Fruit fly (Drosophila melanogaster) whole organism, embryonic: ENCODE data around the gene PGAP2.
A peak's percentile ranks its signal among the peaks of the same experiment; 100 is the strongest.

ENCODE experiments used
- CG1024 ChIP-seq: fragments of 200-800 bp; sonication (Bioruptor generic); IDR thresholded peaks from 2 replicates; pipeline ENCODE4 v1.3.6; 2022; ENCODE audit warnings: missing biosample characterization, missing genetic modification characterization
- CG10979 ChIP-seq: fragments of 200-800 bp; sonication (Bioruptor generic); optimal IDR thresholded peaks from 2 replicates; lab custom pipeline; 2018; ENCODE audit warnings: missing biosample characterization, mild to moderate bottlenecking, missing genetic modification characterization, moderate library complexity
- CG12155 ChIP-seq: fragments of 200-800 bp; sonication (Bioruptor generic); optimal IDR thresholded peaks from 3 replicates; lab custom pipeline; 2016; ENCODE audit warnings: missing biosample characterization, missing genetic modification characterization
- CG13775 ChIP-seq: fragments of 200-800 bp; sonication (Bioruptor generic); optimal IDR thresholded peaks from 3 replicates; lab custom pipeline; 2017; ENCODE audit warnings: missing biosample characterization, mild to moderate bottlenecking, missing genetic modification characterization
- CG14710 ChIP-seq: fragments of 200-800 bp; sonication (Bioruptor generic); optimal IDR thresholded peaks from 3 replicates; lab custom pipeline; 2019; ENCODE audit warnings: missing biosample characterization, mild to moderate bottlenecking, missing genetic modification characterization, moderate library complexity
- CG17385 ChIP-seq: fragments of 200-800 bp; sonication (Bioruptor generic); optimal IDR thresholded peaks from 3 replicates; lab custom pipeline; 2018; ENCODE audit warnings: missing biosample characterization, mild to moderate bottlenecking, missing genetic modification characterization
- CG17912 ChIP-seq: fragments of 200-800 bp; sonication (Bioruptor generic); optimal IDR thresholded peaks from 2 replicates; lab custom pipeline; 2018; ENCODE audit warnings: missing biosample characterization, mild to moderate bottlenecking, missing genetic modification characterization
- CG6254 ChIP-seq: fragments of 200-800 bp; sonication (Bioruptor generic); optimal IDR thresholded peaks from 3 replicates; lab custom pipeline; 2017; ENCODE audit warnings: mild to moderate bottlenecking, missing biosample characterization, missing genetic modification reagents, missing genetic modification characterization
- CG6765 ChIP-seq: fragments of 200-800 bp; sonication (Bioruptor generic); optimal IDR thresholded peaks from 3 replicates; lab custom pipeline; 2017; ENCODE audit warnings: missing biosample characterization, mild to moderate bottlenecking, missing genetic modification characterization
- CG6791 ChIP-seq: fragments of 200-800 bp; sonication (Bioruptor generic); IDR thresholded peaks from 3 replicates; pipeline ENCODE4 v1.3.6; 2022; ENCODE audit warnings: missing biosample characterization, missing genetic modification characterization; ENCODE audit not compliant: partially characterized antibody
- CG7786 ChIP-seq: fragments of 200-800 bp; sonication (Bioruptor generic); optimal IDR thresholded peaks from 2 replicates; lab custom pipeline; 2016; ENCODE audit warnings: missing biosample characterization, missing genetic modification characterization
- D19B ChIP-seq: fragments of 200-800 bp; sonication (Bioruptor generic); optimal IDR thresholded peaks from 2 replicates; lab custom pipeline; 2017; ENCODE audit warnings: missing biosample characterization, mild to moderate bottlenecking, missing genetic modification characterization
- Dip2 ChIP-seq: fragments of 200-800 bp; sonication (Bioruptor generic); IDR thresholded peaks from 2 replicates; pipeline ENCODE4 v1.3.6; 2022; ENCODE audit warnings: missing biosample characterization, missing genetic modification characterization
- Ets65A ChIP-seq: fragments of 200-800 bp; sonication (Bioruptor generic); peaks from one replicate; lab custom pipeline; 2016; ENCODE audit warnings: missing biosample characterization, missing genetic modification characterization
- Fer2 ChIP-seq: fragments of 200-800 bp; sonication (Bioruptor generic); optimal IDR thresholded peaks from 2 replicates; lab custom pipeline; 2018; ENCODE audit warnings: missing biosample characterization, mild to moderate bottlenecking, missing genetic modification characterization, moderate library complexity
- Lpt ChIP-seq: fragments of >200 bp; optimal IDR thresholded peaks from 2 replicates; lab custom pipeline; 2018; ENCODE audit warnings: missing biosample characterization, missing genetic modification characterization
- Max ChIP-seq: fragments of 200-800 bp; sonication (Bioruptor generic); optimal IDR thresholded peaks from 2 replicates; lab custom pipeline; 2016; ENCODE audit warnings: missing biosample characterization, mild to moderate bottlenecking, missing genetic modification characterization
- Nf-YA ChIP-seq: fragments of 200-800 bp; sonication (Bioruptor generic); IDR thresholded peaks from 2 replicates; pipeline ENCODE4 v1.3.6; 2022; ENCODE audit warnings: missing biosample characterization, missing genetic modification characterization
- Nf-YB ChIP-seq: fragments of 200-800 bp; sonication (Bioruptor generic); optimal IDR thresholded peaks from 3 replicates; lab custom pipeline; 2019; ENCODE audit warnings: missing biosample characterization, mild to moderate bottlenecking, missing genetic modification characterization, moderate library complexity
- Opbp ChIP-seq: fragments of 200-800 bp; sonication (Bioruptor generic); IDR thresholded peaks from 3 replicates; pipeline ENCODE4 v1.3.6; 2022; ENCODE audit warnings: missing biosample characterization, missing genetic modification characterization; ENCODE audit not compliant: partially characterized antibody
- PHDP ChIP-seq: fragments of 200-800 bp; sonication (Bioruptor generic); optimal IDR thresholded peaks from 3 replicates; lab custom pipeline; 2018; ENCODE audit warnings: missing biosample characterization, mild to moderate bottlenecking, missing genetic modification characterization, moderate library complexity
- Xrp1 ChIP-seq: fragments of 200-800 bp; sonication (Bioruptor generic); IDR thresholded peaks from 2 replicates; pipeline ENCODE4 v1.3.6; 2022; ENCODE audit warnings: missing biosample characterization, missing genetic modification characterization
- abd-A ChIP-seq: fragments of 200-800 bp; sonication (Bioruptor generic); optimal IDR thresholded peaks from 3 replicates; lab custom pipeline; 2019; ENCODE audit warnings: missing biosample characterization, mild to moderate bottlenecking, missing genetic modification characterization, moderate library complexity
- az2 ChIP-seq: fragments of 200-800 bp; sonication (Bioruptor generic); optimal IDR thresholded peaks from 3 replicates; lab custom pipeline; 2016; ENCODE audit warnings: missing biosample characterization, missing genetic modification characterization
- cad ChIP-seq: fragments of >200 bp; optimal IDR thresholded peaks from 2 replicates; lab custom pipeline; 2017; ENCODE audit warnings: missing biosample characterization, missing genetic modification characterization
- crc ChIP-seq: fragments of 200-800 bp; sonication (Bioruptor generic); optimal IDR thresholded peaks from 2 replicates; lab custom pipeline; 2016; ENCODE audit warnings: missing biosample characterization, missing genetic modification characterization
- crol ChIP-seq: fragments of 200-800 bp; sonication (Bioruptor generic); IDR thresholded peaks from 2 replicates; pipeline ENCODE4 v1.3.6; 2022; ENCODE audit warnings: missing biosample characterization, missing genetic modification characterization
- dan ChIP-seq: fragments of 200-800 bp; sonication (Bioruptor generic); IDR thresholded peaks from 2 replicates; pipeline ENCODE4 v1.3.6; 2022; ENCODE audit warnings: missing biosample characterization, missing genetic modification characterization
- disco-r ChIP-seq: fragments of 200-800 bp; sonication (Bioruptor generic); optimal IDR thresholded peaks from 2 replicates; lab custom pipeline; 2016; ENCODE audit warnings: missing biosample characterization, missing genetic modification characterization
- dm ChIP-seq: fragments of 200-800 bp; sonication (Bioruptor generic); optimal IDR thresholded peaks from 3 replicates; lab custom pipeline; 2016; ENCODE audit warnings: missing biosample characterization, missing genetic modification characterization
- esg ChIP-seq: fragments of 200-800 bp; sonication (Bioruptor generic); conservative IDR thresholded peaks from 2 replicates; pipeline ENCODE4 v1.3.6; 2022; ENCODE audit warnings: missing biosample characterization, missing genetic modification characterization
- exex ChIP-seq: fragments of 200-800 bp; sonication (Bioruptor generic); optimal IDR thresholded peaks from 4 replicates; lab custom pipeline; 2018; ENCODE audit warnings: missing biosample characterization, mild to moderate bottlenecking, missing genetic modification characterization, moderate library complexity
- fd3F ChIP-seq: fragments of 200-800 bp; sonication (Bioruptor generic); optimal IDR thresholded peaks from 2 replicates; lab custom pipeline; 2018; ENCODE audit warnings: missing biosample characterization, mild to moderate bottlenecking, missing genetic modification characterization, moderate library complexity
- fu2 ChIP-seq: fragments of 200-800 bp; sonication (Bioruptor generic); optimal IDR thresholded peaks from 2 replicates; lab custom pipeline; 2016; ENCODE audit warnings: missing biosample characterization, missing genetic modification characterization
- gfzf ChIP-seq: fragments of 200-800 bp; sonication (Bioruptor generic); optimal IDR thresholded peaks from 2 replicates; lab custom pipeline; 2016; ENCODE audit warnings: missing biosample characterization, mild to moderate bottlenecking, missing genetic modification characterization, moderate library complexity
- h ChIP-seq: fragments of >200 bp; optimal IDR thresholded peaks from 2 replicates; lab custom pipeline; 2017
- her ChIP-seq: fragments of 200-800 bp; sonication (Bioruptor generic); optimal IDR thresholded peaks from 2 replicates; lab custom pipeline; 2016; ENCODE audit warnings: missing biosample characterization, missing genetic modification characterization
- insv ChIP-seq, 2 experiments: fragments of 200-800 bp; sonication (Bioruptor generic); optimal IDR thresholded peaks; 3 replicates each; lab custom pipeline; 2016 to 2018; ENCODE audit warnings: missing biosample characterization in 2 of 2, missing genetic modification characterization in 2 of 2
- lilli ChIP-seq: fragments of 200-800 bp; sonication (Bioruptor generic); optimal IDR thresholded peaks from 3 replicates; lab custom pipeline; 2016; ENCODE audit warnings: missing biosample characterization, missing genetic modification characterization
- lov ChIP-seq, 2 experiments: fragments of 200-800 bp in 1 of 2; fragments of >200 bp in 1 of 2; sonication (Bioruptor generic) in 1 of 2; IDR thresholded peaks in 1 of 2; optimal IDR thresholded peaks in 1 of 2; 2 replicates in 1 of 2; 3 replicates in 1 of 2; pipeline versions ENCODE4 v1.3.6 to Lab custom; 2017 to 2022; ENCODE audit warnings: missing biosample characterization in 1 of 2, missing genetic modification characterization in 1 of 2
- luna ChIP-seq: fragments of 200-800 bp; sonication (Bioruptor generic); optimal IDR thresholded peaks from 2 replicates; lab custom pipeline; 2016; ENCODE audit warnings: missing biosample characterization, missing genetic modification characterization
- mirr ChIP-seq: fragments of 200-800 bp; sonication (Bioruptor generic); optimal IDR thresholded peaks from 3 replicates; lab custom pipeline; 2018; ENCODE audit warnings: missing biosample characterization, mild to moderate bottlenecking, missing genetic modification characterization
- nmo ChIP-seq: fragments of 200-800 bp; sonication (Bioruptor generic); optimal IDR thresholded peaks from 2 replicates; lab custom pipeline; 2018; ENCODE audit warnings: missing biosample characterization, mild to moderate bottlenecking, missing genetic modification characterization, moderate library complexity
- psq ChIP-seq: fragments of 200-800 bp; sonication (Bioruptor generic); optimal IDR thresholded peaks from 2 replicates; lab custom pipeline; 2017; ENCODE audit warnings: missing biosample characterization, missing genetic modification characterization
- slbo ChIP-seq: fragments of 200-800 bp; sonication (Bioruptor generic); IDR thresholded peaks from 2 replicates; pipeline ENCODE4 v1.3.6; 2022; ENCODE audit warnings: missing biosample characterization, missing genetic modification characterization
- so ChIP-seq: fragments of 200-800 bp; sonication (Bioruptor generic); IDR thresholded peaks from 3 replicates; pipeline ENCODE4 v1.3.6; 2022; ENCODE audit warnings: missing biosample characterization, missing genetic modification characterization
- sug ChIP-seq: fragments of 200-800 bp; optimal IDR thresholded peaks from 2 replicates; lab custom pipeline; 2019; ENCODE audit warnings: missing biosample characterization, mild to moderate bottlenecking, missing genetic modification characterization, moderate library complexity
- unc-4 ChIP-seq: fragments of 200-800 bp; sonication (Bioruptor generic); IDR thresholded peaks from 2 replicates; pipeline ENCODE4 v1.3.6; 2022; ENCODE audit warnings: missing biosample characterization, missing genetic modification characterization; ENCODE audit not compliant: partially characterized antibody
- zen ChIP-seq: fragments of 200-800 bp; sonication (Bioruptor generic); optimal IDR thresholded peaks from 3 replicates; lab custom pipeline; 2018; ENCODE audit warnings: missing biosample characterization, mild to moderate bottlenecking, missing genetic modification characterization, moderate library complexity

PGAP2 gene

dm6 chr2L:852647-853111, 33.4 kb upstream of the PGAP2 start, which contains the start of the genes CG4291 and kraken (continued):
- TF ChIP-seq slbo (GFP tag; lab: Robert Waterston, UW) = peak; percentile 85
- TF ChIP-seq CG7786 = peak; percentile 17
- TF ChIP-seq CG6765 (GFP tag; lab: Kevin White, UChicago) = peak; percentile 49
- peak; percentile 79 for TF ChIP-seq her
- TF ChIP-seq Nf-YB (GFP tag; lab: Kevin White, UChicago) = no peak
- peak; percentile 58 for TF ChIP-seq CG17912 (GFP tag; lab: Kevin White, UChicago)
- TF ChIP-seq exex (tag; lab: Kevin White, UChicago) = peak; percentile 70
- TF ChIP-seq mirr (GFP tag; lab: Kevin White, UChicago) = peak; percentile 72
- TF ChIP-seq Nf-YA = no peak
- no peak for TF ChIP-seq psq (GFP tag; lab: Kevin White, UChicago)
- TF ChIP-seq dm (GFP tag; lab: Kevin White, UChicago) = peak; percentile 38
- TF ChIP-seq CG12155 (GFP tag; lab: Kevin White, UChicago) = peak; percentile 66
- TF ChIP-seq CG6791 = peak; percentile 56; the same call in 1 of the 3 replicates

dm6 chr2L:850727-851257, 31.5 kb upstream of the PGAP2 start, which contains the start of gene drongo:
Gene drongo, minus strand, starts transcription at chr2L:851071.
- TF ChIP-seq h (lab: Kevin White, UChicago) (no peak), CG17385 (peak; percentile 60), Opbp (GFP tag; lab: Robert Waterston, UW) (peak; percentile 75), Xrp1 (GFP tag; lab: Robert Waterston, UW) (0 out of 2 replicates have a peak, but pooled peaks have one; percentile 30), crc (GFP tag; lab: Kevin White, UChicago) (no peak), CG6765 (GFP tag; lab: Kevin White, UChicago) (no peak), PHDP (peak; percentile 55), zen (tag; lab: Kevin White, UChicago) (no peak), so (GFP tag; lab: Robert Waterston, UW) (peak; percentile 50; the same call in 1 of the 3 replicates), CG10979 (no peak), disco-r (no peak), CG6254 (no peak), dan (GFP tag; lab: Robert Waterston, UW) (no peak), lilli (peak; percentile 33), CG14710 (peak; percentile 51), Max (GFP tag; lab: Kevin White, UChicago) (no peak), unc-4 (GFP tag; lab: Robert Waterston, UW) (peak; percentile 49), insv (GFP tag; optimal IDR thresholded peaks at IDR 0.05; lab: Kevin White, UChicago) (peak in 1 of 2 experiments; percentile 54), D19B (GFP tag; lab: Kevin White, UChicago) (no peak), cad (GFP tag; lab: Kevin White, UChicago) (no peak), abd-A (tag; lab: Kevin White, UChicago) (peak; percentile 50), fd3F (GFP tag; lab: Kevin White, UChicago) (no peak), gfzf (GFP tag; lab: Kevin White, UChicago) (peak; percentile 100), lov (optimal IDR thresholded peaks at IDR 0.05; lab: Kevin White, UChicago) (no peak), lov (GFP tag; IDR thresholded peaks at IDR 0.05; lab: Robert Waterston, UW) (0 out of 3 replicates have a peak, but pooled peaks have one; percentile 11), CG13775 (no peak), luna (GFP tag; lab: Kevin White, UChicago) (no peak), crol (GFP tag; lab: Robert Waterston, UW) (peak; percentile 46; the same call in 1 of the 2 replicates), Ets65A (no peak), Dip2 (GFP tag; lab: Robert Waterston, UW) (no peak), CG1024 (GFP tag; lab: Robert Waterston, UW) (0 out of 2 replicates have a peak, but pooled peaks have one; percentile 6), Fer2 (tag; lab: Kevin White, UChicago) (no peak), nmo (GFP tag; lab: Kevin White, UChicago) (peak; percentile 63), az2 (no peak), esg (GFP tag; lab: Robert Waterston, UW) (no peak), fu2 (no peak), Lpt (no peak), sug (tag; lab: Kevin White, UChicago) (peak; percentile 57)
